Fruit fly (Drosophila melanogaster) Kc167 (cell line): ENCODE measurements around the gene mRpS31.

Source experiments
- h ChIP-seq: fragments of >200 bp; optimal IDR thresholded peaks from 3 replicates; lab custom pipeline; 2018; ENCODE audit warnings: missing external identifiers
- insv ChIP-seq: fragments of >200 bp; optimal IDR thresholded peaks from 3 replicates; lab custom pipeline; 2018; ENCODE audit warnings: missing external identifiers
- psq ChIP-seq: fragments of >200 bp; optimal IDR thresholded peaks from 2 replicates; lab custom pipeline; 2017; ENCODE audit warnings: missing external identifiers
- ttk ChIP-seq: sonication (Bioruptor generic); optimal IDR thresholded peaks from 2 replicates; lab custom pipeline; 2017; ENCODE audit warnings: missing external identifiers

dm6 chr3L:16001164-16001679, 3.8 kb upstream of the mRpS31 start:
- no peak for TF ChIP-seq insv
- no peak for TF ChIP-seq psq
- no peak for TF ChIP-seq ttk (lab: Kevin White, UChicago)
- no peak for TF ChIP-seq h (lab: Kevin White, UChicago)
